Worm (Caenorhabditis elegans): ENCODE measurements around the gene sri-20.

DNA sequence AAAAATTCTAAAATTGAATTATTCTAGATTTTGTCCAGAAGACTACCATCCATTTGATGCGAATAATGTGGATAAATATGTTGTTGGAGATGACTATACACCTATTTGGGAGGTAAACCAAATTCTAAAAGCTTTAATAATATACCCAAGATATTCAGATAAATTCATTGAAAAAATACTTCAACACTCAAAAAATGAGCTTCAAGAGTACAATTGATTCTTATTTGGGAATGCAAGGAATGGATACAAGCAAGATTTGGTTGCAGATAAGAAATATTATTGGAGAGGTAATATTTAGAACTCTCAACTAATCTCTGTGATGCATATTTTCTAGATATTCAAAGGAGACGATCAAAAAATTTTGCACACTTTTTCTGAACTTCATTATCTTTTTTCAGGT lies 8.2 kb upstream of the sri-20 start:
- TF ChIP-seq ces-1 (GFP tag; optimal IDR thresholded peaks at IDR 0.05) (no peak), sptf-1 (tag; optimal IDR thresholded peaks at IDR 0.05) (no peak), elt-3 (tag; optimal IDR thresholded peaks at IDR 0.05) (no peak), unc-39 (tag; optimal IDR thresholded peaks at IDR 0.05) (no peak)
